Fruit fly (Drosophila melanogaster) whole organism, embryonic: Measurements from ENCODE around the gene Pisd.

Source experiments
- Ada2b ChIP-seq: fragments of 200-800 bp; sonication (Bioruptor generic); IDR thresholded peaks from 2 replicates; pipeline ENCODE4 v1.3.6; 2022; ENCODE audit warnings: missing biosample characterization, missing genetic modification characterization
- Asciz ChIP-seq: fragments of 200-800 bp; sonication (Bioruptor generic); optimal IDR thresholded peaks from 2 replicates; lab custom pipeline; 2017; ENCODE audit warnings: missing biosample characterization, mild to moderate bottlenecking, missing genetic modification characterization, missing genetic modification reagents
- Awh ChIP-seq: fragments of 200-800 bp; sonication (Bioruptor generic); IDR thresholded peaks from 2 replicates; pipeline ENCODE4, ENCODE4 v1.3.6; 2022; ENCODE audit warnings: missing biosample characterization, missing genetic modification characterization
- B-H2 ChIP-seq: fragments of 200-800 bp; sonication (Bioruptor generic); optimal IDR thresholded peaks from 2 replicates; lab custom pipeline; 2018; ENCODE audit warnings: missing biosample characterization, mild to moderate bottlenecking, missing genetic modification characterization
- BtbVII ChIP-seq: fragments of 200-800 bp; sonication (Bioruptor generic); optimal IDR thresholded peaks from 3 replicates; lab custom pipeline; 2017; ENCODE audit warnings: missing biosample characterization, mild to moderate bottlenecking, missing genetic modification characterization
- CG11247 ChIP-seq: fragments of 200-800 bp; sonication (Bioruptor generic); IDR thresholded peaks from 2 replicates; pipeline ENCODE4 v1.3.6; 2022; ENCODE audit warnings: missing biosample characterization, missing genetic modification characterization
- CG12391 ChIP-seq: fragments of 200-800 bp; sonication (Bioruptor generic); optimal IDR thresholded peaks from 3 replicates; lab custom pipeline; 2018; ENCODE audit warnings: missing biosample characterization, mild to moderate bottlenecking, missing genetic modification characterization, moderate library complexity
- CG14860 ChIP-seq: fragments of 200-800 bp; sonication (Bioruptor generic); IDR thresholded peaks from 3 replicates; pipeline ENCODE4 v1.3.6; 2022; ENCODE audit warnings: missing biosample characterization, missing genetic modification characterization; ENCODE audit not compliant: partially characterized antibody
- CG16815 ChIP-seq: fragments of 200-800 bp; sonication (Bioruptor generic); optimal IDR thresholded peaks from 3 replicates; lab custom pipeline; 2017; ENCODE audit warnings: missing biosample characterization, mild to moderate bottlenecking, missing genetic modification characterization
- CG17328 ChIP-seq: fragments of 200-800 bp; sonication (Bioruptor generic); IDR thresholded peaks from 2 replicates; pipeline ENCODE4 v1.3.6; 2022; ENCODE audit warnings: missing biosample characterization, missing genetic modification characterization
- CG17385 ChIP-seq: fragments of 200-800 bp; sonication (Bioruptor generic); optimal IDR thresholded peaks from 3 replicates; lab custom pipeline; 2018; ENCODE audit warnings: missing biosample characterization, mild to moderate bottlenecking, missing genetic modification characterization
- CG2678 ChIP-seq: fragments of 200-800 bp; sonication (Bioruptor generic); optimal IDR thresholded peaks from 3 replicates; lab custom pipeline; 2019; ENCODE audit warnings: missing biosample characterization, mild to moderate bottlenecking, missing genetic modification characterization, moderate library complexity
- CG34422 ChIP-seq: fragments of 200-800 bp; sonication (Bioruptor generic); IDR thresholded peaks from 3 replicates; pipeline ENCODE4 v1.3.6; 2022; ENCODE audit warnings: missing biosample characterization, missing genetic modification characterization
- CG4730 ChIP-seq: fragments of 200-800 bp; sonication (Bioruptor generic); IDR thresholded peaks from 2 replicates; pipeline ENCODE4 v1.3.6; 2022; ENCODE audit warnings: missing biosample characterization, missing genetic modification characterization
- CG4854 ChIP-seq: fragments of 200-800 bp; sonication (Bioruptor generic); optimal IDR thresholded peaks from 2 replicates; lab custom pipeline; 2016; ENCODE audit warnings: missing biosample characterization, missing genetic modification characterization, inconsistent platforms
- CG6689 ChIP-seq: fragments of 200-800 bp; sonication (Bioruptor generic); IDR thresholded peaks from 2 replicates; pipeline ENCODE4 v1.3.6; 2022; ENCODE audit warnings: missing biosample characterization, missing genetic modification characterization
- CG6813 ChIP-seq: fragments of 200-800 bp; sonication (Bioruptor generic); optimal IDR thresholded peaks from 2 replicates; lab custom pipeline; 2017; ENCODE audit warnings: missing biosample characterization, missing genetic modification characterization, mild to moderate bottlenecking, moderate library complexity, missing genetic modification reagents
- CG6854 ChIP-seq: fragments of 200-800 bp; sonication (Bioruptor generic); optimal IDR thresholded peaks from 3 replicates; lab custom pipeline; 2017; ENCODE audit warnings: missing biosample characterization, mild to moderate bottlenecking, missing genetic modification characterization
- CG9215 ChIP-seq: fragments of 200-800 bp; sonication (Bioruptor generic); IDR thresholded peaks from 2 replicates; pipeline ENCODE4 v1.3.6; 2022; ENCODE audit warnings: missing biosample characterization, missing genetic modification characterization
- CG9876 ChIP-seq: fragments of 200-800 bp; sonication (Bioruptor generic); optimal IDR thresholded peaks from 2 replicates; lab custom pipeline; 2016; ENCODE audit warnings: missing biosample characterization, missing genetic modification characterization
- Dek ChIP-seq: fragments of 200-800 bp; sonication (Bioruptor generic); optimal IDR thresholded peaks from 3 replicates; lab custom pipeline; 2019; ENCODE audit warnings: missing biosample characterization, mild to moderate bottlenecking, missing genetic modification characterization, moderate library complexity
- Dfd ChIP-seq, 2 experiments: fragments of >200 bp; optimal IDR thresholded peaks; 2 replicates each; lab custom pipeline; 2017; ENCODE audit warnings: missing biosample characterization in 2 of 2, missing genetic modification characterization in 2 of 2
- Doc2 ChIP-seq: fragments of 200-800 bp; sonication (Bioruptor generic); IDR thresholded peaks from 2 replicates; pipeline ENCODE4 v1.3.6; 2022; ENCODE audit warnings: missing biosample characterization, missing genetic modification characterization
- Eip74EF ChIP-seq, 2 experiments: fragments of 200-800 bp in 1 of 2; fragments of >200 bp in 1 of 2; sonication (Bioruptor generic) in 1 of 2; optimal IDR thresholded peaks; 2 replicates each; lab custom pipeline; 2017 to 2019; ENCODE audit warnings: missing biosample characterization in 2 of 2, missing genetic modification characterization in 2 of 2, mild to moderate bottlenecking in 1 of 2, moderate library complexity in 1 of 2
- Ets65A ChIP-seq: fragments of 200-800 bp; sonication (Bioruptor generic); peaks from one replicate; lab custom pipeline; 2016; ENCODE audit warnings: missing biosample characterization, missing genetic modification characterization
- HLHmδ ChIP-seq: fragments of 200-800 bp; sonication (Bioruptor generic); optimal IDR thresholded peaks from 2 replicates; lab custom pipeline; 2018; ENCODE audit warnings: missing biosample characterization, mild to moderate bottlenecking, missing genetic modification characterization, moderate library complexity
- HmgZ ChIP-seq: fragments of 200-800 bp; sonication (Bioruptor generic); optimal IDR thresholded peaks from 2 replicates; lab custom pipeline; 2018; ENCODE audit warnings: missing biosample characterization, mild to moderate bottlenecking, missing genetic modification characterization
- Hmr ChIP-seq: fragments of 200-800 bp; sonication (Bioruptor generic); optimal IDR thresholded peaks from 3 replicates; lab custom pipeline; 2017; ENCODE audit warnings: mild to moderate bottlenecking, missing biosample characterization, missing genetic modification reagents, missing genetic modification characterization
- Jarid2 ChIP-seq: fragments of 200-800 bp; sonication (Bioruptor generic); optimal IDR thresholded peaks from 3 replicates; lab custom pipeline; 2017; ENCODE audit warnings: mild to moderate bottlenecking, missing biosample characterization, missing genetic modification reagents, missing genetic modification characterization
- MBD-R2 ChIP-seq: fragments of 200-800 bp; sonication (Bioruptor generic); IDR thresholded peaks from 2 replicates; pipeline ENCODE4 v1.3.6; 2022; ENCODE audit warnings: missing biosample characterization, missing genetic modification characterization
- MTF-1 ChIP-seq: fragments of 200-800 bp; sonication (Bioruptor generic); optimal IDR thresholded peaks from 2 replicates; lab custom pipeline; 2018; ENCODE audit warnings: missing biosample characterization, mild to moderate bottlenecking, missing genetic modification characterization, borderline replicate concordance
- Sin3A ChIP-seq: fragments of >200 bp; optimal IDR thresholded peaks from 2 replicates; lab custom pipeline; 2018
- Sox102F ChIP-seq: fragments of 200-800 bp; sonication (Bioruptor generic); optimal IDR thresholded peaks from 2 replicates; lab custom pipeline; 2018; ENCODE audit warnings: missing biosample characterization, mild to moderate bottlenecking, missing genetic modification characterization, moderate library complexity
- Xbp1 ChIP-seq: fragments of 200-800 bp; sonication (Bioruptor generic); optimal IDR thresholded peaks from 3 replicates; lab custom pipeline; 2016; ENCODE audit warnings: missing biosample characterization, mild to moderate bottlenecking, missing genetic modification characterization
- abd-A ChIP-seq: fragments of 200-800 bp; sonication (Bioruptor generic); optimal IDR thresholded peaks from 3 replicates; lab custom pipeline; 2019; ENCODE audit warnings: missing biosample characterization, mild to moderate bottlenecking, missing genetic modification characterization, moderate library complexity
- danr ChIP-seq: fragments of 200-800 bp; sonication (Bioruptor generic); IDR thresholded peaks from 2 replicates; pipeline ENCODE4 v1.3.6; 2022; ENCODE audit warnings: missing biosample characterization, missing genetic modification characterization
- emc ChIP-seq: fragments of 200-800 bp; sonication (Bioruptor generic); optimal IDR thresholded peaks from 2 replicates; lab custom pipeline; 2016; ENCODE audit warnings: missing biosample characterization, missing genetic modification characterization
- gcm2 ChIP-seq: fragments of 200-800 bp; sonication (Bioruptor generic); optimal IDR thresholded peaks from 2 replicates; lab custom pipeline; 2016; ENCODE audit warnings: missing biosample characterization, missing genetic modification characterization
- gt ChIP-seq: fragments of 200-800 bp; sonication (Bioruptor generic); IDR thresholded peaks from 2 replicates; pipeline ENCODE4 v1.3.6; 2022; ENCODE audit warnings: missing biosample characterization, missing genetic modification characterization
- h ChIP-seq: fragments of >200 bp; optimal IDR thresholded peaks from 2 replicates; lab custom pipeline; 2017
- ham ChIP-seq: fragments of 200-800 bp; sonication (Bioruptor generic); IDR thresholded peaks from 2 replicates; pipeline ENCODE4 v1.3.6; 2022; ENCODE audit warnings: missing biosample characterization, missing genetic modification characterization
- insv ChIP-seq, 2 experiments: fragments of 200-800 bp; sonication (Bioruptor generic); optimal IDR thresholded peaks; 3 replicates each; lab custom pipeline; 2016 to 2018; ENCODE audit warnings: missing biosample characterization in 2 of 2, missing genetic modification characterization in 2 of 2
- lov ChIP-seq, 2 experiments: fragments of 200-800 bp in 1 of 2; fragments of >200 bp in 1 of 2; sonication (Bioruptor generic) in 1 of 2; IDR thresholded peaks in 1 of 2; optimal IDR thresholded peaks in 1 of 2; 2 replicates in 1 of 2; 3 replicates in 1 of 2; pipeline versions ENCODE4 v1.3.6 to Lab custom; 2017 to 2022; ENCODE audit warnings: missing biosample characterization in 1 of 2, missing genetic modification characterization in 1 of 2
- oc ChIP-seq: fragments of 200-800 bp; sonication (Bioruptor generic); optimal IDR thresholded peaks from 2 replicates; lab custom pipeline; 2018; ENCODE audit warnings: missing biosample characterization, mild to moderate bottlenecking, missing genetic modification characterization, moderate library complexity
- ranshi ChIP-seq: fragments of 200-800 bp; sonication (Bioruptor generic); IDR thresholded peaks from 2 replicates; pipeline ENCODE4 v1.3.6; 2022; ENCODE audit warnings: missing biosample characterization, missing genetic modification characterization
- slbo ChIP-seq: fragments of 200-800 bp; sonication (Bioruptor generic); IDR thresholded peaks from 2 replicates; pipeline ENCODE4 v1.3.6; 2022; ENCODE audit warnings: missing biosample characterization, missing genetic modification characterization
- slp2 ChIP-seq: fragments of 200-800 bp; sonication (Bioruptor generic); optimal IDR thresholded peaks from 2 replicates; lab custom pipeline; 2016; ENCODE audit warnings: missing biosample characterization, missing genetic modification characterization
- stc ChIP-seq: fragments of 200-800 bp; sonication (Bioruptor generic); IDR thresholded peaks from 2 replicates; pipeline ENCODE4 v1.3.6; 2022; ENCODE audit warnings: missing biosample characterization, missing genetic modification characterization
- vvl ChIP-seq: fragments of 200-800 bp; sonication (Bioruptor generic); IDR thresholded peaks from 2 replicates; pipeline ENCODE4 v1.3.6; 2022; ENCODE audit warnings: missing biosample characterization, missing genetic modification characterization
- wek ChIP-seq: fragments of 200-800 bp; sonication (Bioruptor generic); optimal IDR thresholded peaks from 3 replicates; lab custom pipeline; 2018; ENCODE audit warnings: missing biosample characterization, mild to moderate bottlenecking, missing genetic modification characterization, moderate library complexity

The Pisd gene

dm6 chr3R:24031019-24031824 lies 19.4 kb upstream of the Pisd start (continued):
- TF ChIP-seq CG6854, result peak; percentile 51
- peak in 1 of 2 experiments; percentile 57 for TF ChIP-seq Eip74EF (GFP tag; optimal IDR thresholded peaks at IDR 0.05; lab: Kevin White, UChicago)
- TF ChIP-seq danr, result no peak
- 0 out of 2 replicates have a peak, but pooled peaks have one; percentile 5 for TF ChIP-seq CG6689
- TF ChIP-seq Ets65A (GFP tag; lab: Kevin White, UChicago), result no peak
- TF ChIP-seq Jarid2 (GFP tag; lab: Kevin White, UChicago), result peak; percentile 86
- TF ChIP-seq Hmr, result no peak
- TF ChIP-seq slp2, result no peak
- no peak for TF ChIP-seq Awh (GFP tag; lab: Robert Waterston, UW)
- no peak for TF ChIP-seq CG4854 (GFP tag; lab: Kevin White, UChicago)
- no peak for TF ChIP-seq CG14860 (GFP tag; lab: Robert Waterston, UW)
- no peak for TF ChIP-seq HLHmδ (GFP tag; lab: Kevin White, UChicago)
- TF ChIP-seq CG11247, result no peak
- TF ChIP-seq oc, result no peak
- TF ChIP-seq BtbVII, result peak; percentile 2
- TF ChIP-seq CG17385 (GFP tag; lab: Kevin White, UChicago), result peak; percentile 44
- no peak for TF ChIP-seq ranshi (GFP tag; lab: Robert Waterston, UW)
- TF ChIP-seq Xbp1, result no peak
- TF ChIP-seq Ada2b, result no peak
- TF ChIP-seq wek, result no peak
- TF ChIP-seq Sox102F (GFP tag; lab: Kevin White, UChicago), result no peak
- TF ChIP-seq CG34422 (GFP tag; lab: Robert Waterston, UW), result no peak; the same call in 2 of the 3 replicates
- no peak for TF ChIP-seq insv (GFP tag; optimal IDR thresholded peaks at IDR 0.05; lab: Kevin White, UChicago)
- peak; percentile 35; the same call in 1 of the 2 replicates for TF ChIP-seq stc (GFP tag; lab: Robert Waterston, UW)
- no peak for TF ChIP-seq CG16815 (GFP tag; lab: Kevin White, UChicago)
- TF ChIP-seq Doc2 (GFP tag; lab: Robert Waterston, UW), result no peak
- no peak for TF ChIP-seq B-H2 (GFP tag; lab: Kevin White, UChicago)
- TF ChIP-seq CG2678 (tag; lab: Kevin White, UChicago), result no peak
- peak; percentile 9 for TF ChIP-seq MTF-1 (GFP tag; lab: Kevin White, UChicago)
- TF ChIP-seq CG4730 (GFP tag; lab: Robert Waterston, UW), result no peak
- no peak for TF ChIP-seq emc (GFP tag; lab: Kevin White, UChicago)
- no peak for TF ChIP-seq CG9215
- TF ChIP-seq MBD-R2 (GFP tag; lab: Robert Waterston, UW), result no peak
- no peak for TF ChIP-seq Sin3A (lab: Kevin White, UChicago)
- no peak for TF ChIP-seq ham
- TF ChIP-seq vvl, result no peak
- TF ChIP-seq lov (optimal IDR thresholded peaks at IDR 0.05; lab: Kevin White, UChicago), result no peak
- TF ChIP-seq lov (GFP tag; IDR thresholded peaks at IDR 0.05; lab: Robert Waterston, UW), result no peak
- no peak for TF ChIP-seq Dek (tag; lab: Kevin White, UChicago)
- no peak for TF ChIP-seq Asciz
- no peak for TF ChIP-seq gcm2 (GFP tag; lab: Kevin White, UChicago)
- no peak for TF ChIP-seq Dfd (GFP tag; optimal IDR thresholded peaks at IDR 0.05; lab: Kevin White, UChicago)
- TF ChIP-seq abd-A (tag; lab: Kevin White, UChicago), result no peak
- TF ChIP-seq gt (GFP tag; lab: Robert Waterston, UW), result no peak
- no peak for TF ChIP-seq CG17328 (GFP tag; lab: Robert Waterston, UW)
- TF ChIP-seq CG6813 (GFP tag; lab: Kevin White, UChicago), result peak; percentile 50
- no peak for TF ChIP-seq HmgZ (tag; lab: Kevin White, UChicago)
- no peak for TF ChIP-seq CG12391 (tag; lab: Kevin White, UChicago)
- no peak for TF ChIP-seq h
- TF ChIP-seq slbo (GFP tag; lab: Robert Waterston, UW), result peak; percentile 8; the same call in 1 of the 2 replicates
- TF ChIP-seq CG9876, result peak; percentile 29
